Worm (Caenorhabditis elegans) whole organism, L1 larva: Measurements from ENCODE around the gene C45G9.4.

ENCODE experiments used
- C34B4.2 ChIP-seq: sonication (generic microtip); optimal IDR thresholded peaks from 2 replicates; lab custom pipeline; 2017; ENCODE audit warnings: mild to moderate bottlenecking, missing genetic modification characterization, missing compliant biosample characterization
- Y116A8C.19 ChIP-seq: sonication (generic microtip); optimal IDR thresholded peaks from 2 replicates; lab custom pipeline; 2016; ENCODE audit warnings: missing compliant biosample characterization, missing genetic modification characterization, borderline replicate concordance
- aha-1 ChIP-seq: fragments of 150-350 bp; optimal IDR thresholded peaks from 2 replicates; lab custom pipeline; 2014; ENCODE audit warnings: missing biosample characterization, missing genetic modification characterization
- aly-2 ChIP-seq: fragments of 150-350 bp; optimal IDR thresholded peaks from 2 replicates; lab custom pipeline; 2014; ENCODE audit warnings: missing biosample characterization, missing genetic modification characterization
- blmp-1 ChIP-seq: fragments of 150-350 bp; optimal IDR thresholded peaks from 2 replicates; lab custom pipeline; 2014; ENCODE audit warnings: missing biosample characterization, missing genetic modification characterization
- ceh-63 ChIP-seq: fragments of 200-800 bp; sonication (Bioruptor generic); optimal IDR thresholded peaks from 2 replicates; lab custom pipeline; 2018; ENCODE audit warnings: mild to moderate bottlenecking, missing genetic modification characterization, missing compliant biosample characterization
- ceh-8 ChIP-seq: fragments of 200-800 bp; sonication (Bioruptor generic); optimal IDR thresholded peaks from 2 replicates; lab custom pipeline; 2018; ENCODE audit warnings: mild to moderate bottlenecking, missing genetic modification characterization, moderate library complexity, missing compliant biosample characterization
- dsc-1 ChIP-seq: sonication (generic microtip); optimal IDR thresholded peaks from 2 replicates; lab custom pipeline; 2016; ENCODE audit warnings: mild to moderate bottlenecking, missing genetic modification characterization, missing compliant biosample characterization
- efl-1 ChIP-seq, 4 experiments: fragments of 150-350 bp; optimal IDR thresholded peaks in 3 of 4; peaks in 1 of 4; 1 replicate in 1 of 4; 2 replicates in 3 of 4; lab custom pipeline; 2014; ENCODE audit warnings: missing biosample characterization in 2 of 4, missing genetic modification characterization in 2 of 4, missing genetic modification reagents in 2 of 4
- egl-13 ChIP-seq: sonication (generic microtip); optimal IDR thresholded peaks from 2 replicates; lab custom pipeline; 2016; ENCODE audit warnings: missing genotype, missing genetic modification reagents, missing genetic modification characterization, missing compliant biosample characterization
- egl-27 ChIP-seq, 2 experiments: fragments of 150-350 bp in 1 of 2; sonication (generic microtip); optimal IDR thresholded peaks; 3 replicates each; lab custom pipeline; 2017 to 2018; ENCODE audit warnings: missing biosample characterization in 2 of 2, missing genetic modification characterization in 2 of 2, missing genetic modification reagents in 2 of 2
- elt-3 ChIP-seq, 6 experiments: fragments of 150-350 bp in 1 of 6; sonication (generic microtip); optimal IDR thresholded peaks; 2 replicates each; lab custom pipeline; 2017 to 2018; ENCODE audit warnings: missing biosample characterization in 6 of 6, missing genetic modification characterization in 6 of 6, inconsistent platforms in 1 of 6
- ets-5 ChIP-seq: fragments of 200-800 bp; sonication (Bioruptor generic); IDR thresholded peaks from 2 replicates; pipeline ENCODE4 v1.3.6; 2022; ENCODE audit warnings: missing genetic modification characterization, missing compliant biosample characterization
- fkh-8 ChIP-seq: sonication (generic microtip); optimal IDR thresholded peaks from 2 replicates; lab custom pipeline; 2016; ENCODE audit warnings: mild to moderate bottlenecking, missing genetic modification characterization, missing compliant biosample characterization
- fos-1 ChIP-seq: fragments of 150-350 bp; optimal IDR thresholded peaks from 2 replicates; lab custom pipeline; 2014; ENCODE audit warnings: missing biosample characterization, missing genetic modification characterization
- grh-1 ChIP-seq: fragments of 200-800 bp; sonication (Bioruptor generic); IDR thresholded peaks from 2 replicates; pipeline ENCODE4 v1.3.6; 2022; ENCODE audit warnings: missing genetic modification reagents, missing genetic modification characterization, missing compliant biosample characterization
- hpl-2 ChIP-seq: fragments of 150-350 bp; optimal IDR thresholded peaks from 2 replicates; lab custom pipeline; 2014; ENCODE audit warnings: missing biosample characterization, missing genetic modification reagents, missing genetic modification characterization
- lin-13 ChIP-seq: fragments of 150-350 bp; optimal IDR thresholded peaks from 2 replicates; lab custom pipeline; 2014; ENCODE audit warnings: missing biosample characterization, missing genetic modification reagents, missing genetic modification characterization
- lin-14 ChIP-seq: fragments of 200-800 bp; sonication (Bioruptor generic); optimal IDR thresholded peaks from 2 replicates; lab custom pipeline; 2018; ENCODE audit warnings: mild to moderate bottlenecking, missing genetic modification characterization, moderate library complexity, missing compliant biosample characterization
- lir-3 ChIP-seq: sonication (generic microtip); optimal IDR thresholded peaks from 2 replicates; lab custom pipeline; 2016; ENCODE audit warnings: mild to moderate bottlenecking, missing genetic modification characterization, moderate library complexity, missing compliant biosample characterization; ENCODE audit not compliant: poor library complexity
- lsy-2 ChIP-seq, 2 experiments: fragments of 150-350 bp; optimal IDR thresholded peaks; 2 replicates each; lab custom pipeline; 2014; ENCODE audit warnings: missing biosample characterization in 2 of 2, missing genetic modification characterization in 2 of 2
- mdl-1 ChIP-seq, 2 experiments: fragments of 150-350 bp; optimal IDR thresholded peaks; 2 replicates each; lab custom pipeline; 2014 to 2017; ENCODE audit warnings: missing biosample characterization in 2 of 2, missing genetic modification characterization in 2 of 2, inconsistent platforms in 1 of 2
- mef-2 ChIP-seq: fragments of 150-350 bp; optimal IDR thresholded peaks from 2 replicates; lab custom pipeline; 2014; ENCODE audit warnings: missing biosample characterization, missing genetic modification characterization
- nhr-19 ChIP-seq: fragments of 200-800 bp; sonication (Bioruptor generic); conservative IDR thresholded peaks from 2 replicates; pipeline ENCODE4 v1.3.6; 2022; ENCODE audit warnings: missing genetic modification characterization, missing compliant biosample characterization
- nhr-20 ChIP-seq: sonication (generic microtip); optimal IDR thresholded peaks from 2 replicates; lab custom pipeline; 2016; ENCODE audit warnings: mild to moderate bottlenecking, missing genetic modification characterization, missing compliant biosample characterization
- nhr-47 ChIP-seq: sonication (generic microtip); optimal IDR thresholded peaks from 2 replicates; lab custom pipeline; 2016; ENCODE audit warnings: mild to moderate bottlenecking, missing genetic modification characterization, moderate library complexity, missing compliant biosample characterization
- nhr-71 ChIP-seq: sonication (generic microtip); optimal IDR thresholded peaks from 2 replicates; lab custom pipeline; 2016; ENCODE audit warnings: mild to moderate bottlenecking, missing genetic modification characterization, moderate library complexity, missing compliant biosample characterization
- nhr-76 ChIP-seq: sonication (generic microtip); optimal IDR thresholded peaks from 2 replicates; lab custom pipeline; 2017; ENCODE audit warnings: missing biosample characterization, missing genetic modification characterization
- nhr-77 ChIP-seq: fragments of 150-350 bp; optimal IDR thresholded peaks from 2 replicates; lab custom pipeline; 2014; ENCODE audit warnings: missing biosample characterization, missing genetic modification characterization
- nhr-85 ChIP-seq: sonication (generic microtip); peaks from one replicate; lab custom pipeline; 2016; ENCODE audit warnings: missing genetic modification characterization, inconsistent platforms, missing compliant biosample characterization
- snu-23 ChIP-seq: sonication (generic microtip); optimal IDR thresholded peaks from 2 replicates; lab custom pipeline; 2016; ENCODE audit warnings: missing genetic modification characterization, missing compliant biosample characterization
- sox-4 ChIP-seq: sonication (generic microtip); optimal IDR thresholded peaks from 2 replicates; lab custom pipeline; 2016; ENCODE audit warnings: missing genetic modification characterization, missing compliant biosample characterization
- sup-37 ChIP-seq: fragments of 200-800 bp; sonication (Bioruptor generic); optimal IDR thresholded peaks from 2 replicates; lab custom pipeline; 2018; ENCODE audit warnings: mild to moderate bottlenecking, missing genetic modification characterization, missing compliant biosample characterization
- unc-130 ChIP-seq: fragments of 150-350 bp; optimal IDR thresholded peaks from 2 replicates; lab custom pipeline; 2017; ENCODE audit warnings: missing biosample characterization, missing genetic modification characterization, inconsistent platforms
- unc-86 ChIP-seq: sonication (generic microtip); optimal IDR thresholded peaks from 2 replicates; lab custom pipeline; 2016; ENCODE audit warnings: missing genetic modification characterization, missing compliant biosample characterization
- zip-4 ChIP-seq: fragments of 200-800 bp; sonication (Bioruptor generic); optimal IDR thresholded peaks from 2 replicates; lab custom pipeline; 2018; ENCODE audit warnings: mild to moderate bottlenecking, missing genetic modification characterization, moderate library complexity, missing compliant biosample characterization
- ztf-4 ChIP-seq: fragments of 150-350 bp; optimal IDR thresholded peaks from 2 replicates; lab custom pipeline; 2014; ENCODE audit warnings: missing biosample characterization, missing genetic modification characterization

Gene C45G9.4

ce11 chrIII:5083304-5083703 is 20.8 kb downstream of the C45G9.4 start:
- no peak for TF ChIP-seq efl-1 (optimal IDR thresholded peaks at IDR 0.05; lab: Kevin White, UChicago)
- TF ChIP-seq efl-1 (GFP tag; optimal IDR thresholded peaks at IDR 0.05 in 1 of 2; lab: Kevin White, UChicago): peak in 1 of 2 experiments; percentile 42
- TF ChIP-seq lin-13 (GFP tag; lab: Kevin White, UChicago): no peak
- TF ChIP-seq nhr-85: peak; percentile 44
- TF ChIP-seq fkh-8: no peak
- TF ChIP-seq aly-2 (tag; lab: Kevin White, UChicago): no peak

DNA sequence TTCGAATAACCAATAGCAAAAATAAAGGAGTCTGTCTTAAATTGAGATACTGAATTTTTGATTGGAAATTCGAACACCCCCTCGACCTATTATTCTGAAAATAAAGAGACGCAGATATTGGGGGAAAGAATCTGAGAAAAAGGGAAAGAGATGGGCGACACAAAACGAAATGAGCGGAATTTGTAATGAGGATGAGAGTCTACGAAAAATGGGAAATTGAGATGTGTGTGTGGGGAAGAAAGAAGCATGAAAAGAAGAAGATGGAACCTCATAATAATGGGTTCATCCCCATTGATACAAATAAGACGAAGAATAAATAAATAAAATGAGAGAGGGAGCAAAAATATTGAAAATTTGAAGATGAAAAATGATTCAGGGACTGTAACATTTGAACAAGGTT is 23.0 kb downstream of the C45G9.4 start, which contains the start of gene cah-1:
TSS of gene cah-1 (minus strand) at position 101 of the 400 bp plus-strand sequence.
- TF ChIP-seq nhr-77 (tag; lab: Kevin White, UChicago) (no peak), Y116A8C.19 (tag; lab: Kevin White, UChicago) (no peak), lin-14 (GFP tag; lab: Kevin White, UChicago) (peak; percentile 11), nhr-71 (tag; lab: Kevin White, UChicago) (no peak), unc-86 (peak; percentile 15), efl-1 (optimal IDR thresholded peaks at IDR 0.05; lab: Kevin White, UChicago) (no peak), efl-1 (GFP tag; optimal IDR thresholded peaks at IDR 0.05 in 1 of 2; lab: Kevin White, UChicago) (peak in 1 of 2 experiments; percentile 19), mdl-1 (tag; optimal IDR thresholded peaks at IDR 0.05; lab: Kevin White, UChicago) (no peak), sup-37 (no peak), aha-1 (tag; lab: Kevin White, UChicago) (no peak), grh-1 (no peak), fkh-8 (no peak), aly-2 (tag; lab: Kevin White, UChicago) (no peak), hpl-2 (GFP tag; lab: Kevin White, UChicago) (no peak), lir-3 (tag; lab: Kevin White, UChicago) (no peak), sox-4 (no peak)
- TF ChIP-seq, all 84 proteins: peak for 3

- no peak for TF ChIP-seq unc-130
- TF ChIP-seq fos-1 (tag; lab: Kevin White, UChicago): no peak
- TF ChIP-seq dsc-1: no peak
- TF ChIP-seq nhr-71 (tag; lab: Kevin White, UChicago): peak; percentile 36
- peak; percentile 73 for TF ChIP-seq nhr-19 (GFP tag; lab: Robert Waterston, UW)
- TF ChIP-seq ztf-4: no peak
- TF ChIP-seq ceh-63 (GFP tag; lab: Kevin White, UChicago): no peak
- no peak for TF ChIP-seq hpl-2 (GFP tag; lab: Kevin White, UChicago)
- TF ChIP-seq grh-1: no peak
- no peak for TF ChIP-seq egl-27 (tag; optimal IDR thresholded peaks at IDR 0.05; lab: Kevin White, UChicago)
- TF ChIP-seq nhr-76 (tag; lab: Kevin White, UChicago): no peak
- peak; percentile 49 for TF ChIP-seq nhr-85
- TF ChIP-seq ceh-8: no peak
- no peak for TF ChIP-seq zip-4 (GFP tag; lab: Kevin White, UChicago)
- TF ChIP-seq ets-5 (GFP tag; lab: Robert Waterston, UW): no peak
- no peak for TF ChIP-seq C34B4.2 (tag; lab: Kevin White, UChicago)
- TF ChIP-seq nhr-20 (tag; lab: Kevin White, UChicago): peak; percentile 32
- TF ChIP-seq egl-13 (tag; lab: Kevin White, UChicago): no peak
- TF ChIP-seq sox-4: no peak
- peak; percentile 15 for TF ChIP-seq snu-23
- no peak for TF ChIP-seq efl-1 (optimal IDR thresholded peaks at IDR 0.05; lab: Kevin White, UChicago)
- TF ChIP-seq efl-1 (GFP tag; optimal IDR thresholded peaks at IDR 0.05 in 1 of 2; lab: Kevin White, UChicago): peak in 1 of 2 experiments; percentile 44
- peak; percentile 25 for TF ChIP-seq blmp-1 (tag; lab: Kevin White, UChicago)
- TF ChIP-seq nhr-47 (tag; lab: Kevin White, UChicago): no peak
- TF ChIP-seq lsy-2 (tag; optimal IDR thresholded peaks at IDR 0.05; lab: Kevin White, UChicago): no peak
- peak in 5 of 6 experiments; percentile 30 to 75 (median 33) for TF ChIP-seq elt-3 (tag; optimal IDR thresholded peaks at IDR 0.05; lab: Kevin White, UChicago)
- TF ChIP-seq mef-2 (tag; lab: Kevin White, UChicago): no peak
- TF ChIP-seq lin-14 (GFP tag; lab: Kevin White, UChicago): peak; percentile 32
- TF ChIP-seq sup-37: no peak
- no peak for TF ChIP-seq Y116A8C.19 (tag; lab: Kevin White, UChicago)
- TF ChIP-seq, all 84 proteins: peak for 9
Measured at ce11 chrIII:5089489-5089888, 27.0 kb downstream of the C45G9.4 start.
